Worm (Caenorhabditis elegans): ENCODE measurements around the gene Y67H2A.7.

ce11 chrIV:13346078-13346477 is 42.5 kb downstream of the Y67H2A.7 start:
- TF ChIP-seq ceh-16 (tag; optimal IDR thresholded peaks at IDR 0.05) (no peak), R02D3.7 (tag; optimal IDR thresholded peaks at IDR 0.05) (no peak), fos-1 (tag; optimal IDR thresholded peaks at IDR 0.05) (peak; percentile 73)

Data from whole organism, L2 larva.